Fruit fly (Drosophila melanogaster): Measurements from ENCODE around the gene Ctps.

The Ctps gene

dm6 chr3L:15104849-15105555 lies 7.3 kb downstream of the Ctps start (continued):
- peak; percentile 64 for TF ChIP-seq nom (GFP tag; optimal IDR thresholded peaks at IDR 0.05)
- TF ChIP-seq ase (GFP tag; IDR thresholded peaks at IDR 0.05): no peak
- TF ChIP-seq slou (GFP tag; optimal IDR thresholded peaks at IDR 0.05): peak; percentile 7
- TF ChIP-seq CG2129 (GFP tag; IDR thresholded peaks at IDR 0.05; ENCODE audit: partially characterized antibody): no peak
- TF ChIP-seq HmgD (GFP tag; optimal IDR thresholded peaks at IDR 0.05): no peak
- TF ChIP-seq CG12236 (GFP tag; optimal IDR thresholded peaks at IDR 0.05): peak; percentile 23
- TF ChIP-seq CG6689 (GFP tag; IDR thresholded peaks at IDR 0.05): peak; percentile 53
- TF ChIP-seq CG9876 (GFP tag; optimal IDR thresholded peaks at IDR 0.05): no peak
- no peak for TF ChIP-seq chm (GFP tag; IDR thresholded peaks at IDR 0.05)
- TF ChIP-seq CG2712 (tag; optimal IDR thresholded peaks at IDR 0.05): peak; percentile 56
- peak; percentile 25 for TF ChIP-seq Bdp1 (GFP tag; optimal IDR thresholded peaks at IDR 0.05)
- TF ChIP-seq CG16863 (GFP tag; optimal IDR thresholded peaks at IDR 0.05): peak; percentile 65
- TF ChIP-seq CG18476 (GFP tag; optimal IDR thresholded peaks at IDR 0.05): no peak
- peak; percentile 83 for TF ChIP-seq CG2120 (GFP tag; optimal IDR thresholded peaks at IDR 0.05)
- TF ChIP-seq unc-4 (GFP tag; IDR thresholded peaks at IDR 0.05; ENCODE audit: partially characterized antibody): no peak
- peak; percentile 53 for TF ChIP-seq CG13775 (GFP tag; optimal IDR thresholded peaks at IDR 0.05)
- TF ChIP-seq CG9609 (GFP tag; optimal IDR thresholded peaks at IDR 0.05): peak; percentile 51
- peak; percentile 41 for TF ChIP-seq CG12942 (GFP tag; optimal IDR thresholded peaks at IDR 0.05)
- no peak for TF ChIP-seq Nf-YA (GFP tag; IDR thresholded peaks at IDR 0.05)
- peak; percentile 65; the same call in 1 of the 3 replicates for TF ChIP-seq CG11093 (GFP tag; IDR thresholded peaks at IDR 0.05)
- no peak for TF ChIP-seq zen (tag; optimal IDR thresholded peaks at IDR 0.05)
- no peak for TF ChIP-seq CG3065 (GFP tag; optimal IDR thresholded peaks at IDR 0.05)
- peak; percentile 90 for TF ChIP-seq row (GFP tag; IDR thresholded peaks at IDR 0.05)
- TF ChIP-seq CG10147 (GFP tag; optimal IDR thresholded peaks at IDR 0.05): peak; percentile 35
- no peak for TF ChIP-seq insv (GFP tag; optimal IDR thresholded peaks at IDR 0.05)
- peak; percentile 58 for TF ChIP-seq CG32532 (GFP tag; IDR thresholded peaks at IDR 0.05)
- TF ChIP-seq Oaz (GFP tag; IDR thresholded peaks at IDR 0.05): 0 out of 2 replicates have a peak, but pooled peaks have one; percentile 32
- peak; percentile 61 for TF ChIP-seq CG17385 (GFP tag; optimal IDR thresholded peaks at IDR 0.05)
- peak; percentile 74 for TF ChIP-seq CG13624 (GFP tag; optimal IDR thresholded peaks at IDR 0.05)
- TF ChIP-seq CG10267 (tag; optimal IDR thresholded peaks at IDR 0.05): peak; percentile 20
- TF ChIP-seq Stat92E (GFP tag; optimal IDR thresholded peaks at IDR 0.05): no peak
- peak; percentile 51 for TF ChIP-seq Ssrp (tag; optimal IDR thresholded peaks at IDR 0.05)
- peak; percentile 32 for TF ChIP-seq az2 (GFP tag; optimal IDR thresholded peaks at IDR 0.05)
- TF ChIP-seq pfk (GFP tag; optimal IDR thresholded peaks at IDR 0.05): no peak
- TF ChIP-seq CG7963 (GFP tag; IDR thresholded peaks at IDR 0.05; ENCODE audit: partially characterized antibody): no peak
- no peak for TF ChIP-seq CG6272 (GFP tag; IDR thresholded peaks at IDR 0.05)
- TF ChIP-seq Dbx (GFP tag; IDR thresholded peaks at IDR 0.05): 0 out of 3 replicates have a peak, but pooled peaks have one; percentile 14
- peak; percentile 46 for TF ChIP-seq vfl (GFP tag; optimal IDR thresholded peaks at IDR 0.05)
- no peak for TF ChIP-seq Dfd (GFP tag; optimal IDR thresholded peaks at IDR 0.05)
- no peak for TF ChIP-seq Dip2 (GFP tag; IDR thresholded peaks at IDR 0.05)
- TF ChIP-seq Hmx (GFP tag; optimal IDR thresholded peaks at IDR 0.05): no peak
- TF ChIP-seq da (GFP tag; optimal IDR thresholded peaks at IDR 0.05): no peak
- no peak for TF ChIP-seq CG1792 (GFP tag; optimal IDR thresholded peaks at IDR 0.05)
- TF ChIP-seq CG7786 (GFP tag; optimal IDR thresholded peaks at IDR 0.05): peak; percentile 75
- TF ChIP-seq ind (GFP tag; optimal IDR thresholded peaks at IDR 0.05): peak; percentile 39
- 0 out of 2 replicates have a peak, but pooled peaks have one; percentile 16 for TF ChIP-seq E2f1 (GFP tag; IDR thresholded peaks at IDR 0.05)
- no peak for TF ChIP-seq CG12769 (tag; optimal IDR thresholded peaks at IDR 0.05)
- TF ChIP-seq HHEX (GFP tag; optimal IDR thresholded peaks at IDR 0.05): peak; percentile 51
- no peak for TF ChIP-seq sim (GFP tag; IDR thresholded peaks at IDR 0.05)

Measured in whole organism, embryonic.